Worm (Caenorhabditis elegans) whole organism, L1 larva: Measurements from ENCODE around the gene T10B5.3.

Experiments used
- ces-1 ChIP-seq: fragments of 150-350 bp; optimal IDR thresholded peaks from 2 replicates; lab custom pipeline; 2014; ENCODE audit warnings: missing biosample characterization, missing genetic modification reagents, missing genetic modification characterization
- tbx-2 ChIP-seq: sonication (generic microtip); optimal IDR thresholded peaks from 2 replicates; lab custom pipeline; 2016; ENCODE audit warnings: missing genetic modification characterization, missing compliant biosample characterization

ce11 chrV:1871768-1872296 is 2.2 kb upstream of the T10B5.3 start, which contains the start of the genes T10B5.4 and cct-7:
- TF ChIP-seq tbx-2 (tag; lab: Kevin White, UChicago) (peak; percentile 84), ces-1 (GFP tag; lab: Kevin White, UChicago) (no peak)
